Worm (Caenorhabditis elegans) whole organism, late embryonic: ENCODE data around the gene nas-28.

Source experiments
- C38D4.7 ChIP-seq: fragments of 200-800 bp; sonication (Bioruptor generic); optimal IDR thresholded peaks from 2 replicates; lab custom pipeline; 2018; ENCODE audit warnings: mild to moderate bottlenecking, missing genetic modification characterization, moderate library complexity, missing compliant biosample characterization
- K09A11.1 ChIP-seq: sonication (generic microtip); optimal IDR thresholded peaks from 2 replicates; lab custom pipeline; 2017; ENCODE audit warnings: antibody characterized with exemption, mild to moderate bottlenecking, missing genetic modification characterization, missing compliant biosample characterization; ENCODE audit not compliant: insufficient read depth
- ceh-18 ChIP-seq: sonication (generic microtip); optimal IDR thresholded peaks from 2 replicates; lab custom pipeline; 2016; ENCODE audit warnings: missing genetic modification characterization, missing compliant biosample characterization
- ceh-19 ChIP-seq: fragments of 200-800 bp; sonication (Bioruptor generic); optimal IDR thresholded peaks from 2 replicates; lab custom pipeline; 2018; ENCODE audit warnings: mild to moderate bottlenecking, missing genetic modification characterization, missing compliant biosample characterization
- ceh-2 ChIP-seq: sonication (generic microtip); optimal IDR thresholded peaks from 2 replicates; lab custom pipeline; 2016; ENCODE audit warnings: missing genotype, missing genetic modification characterization, missing compliant biosample characterization
- ceh-24 ChIP-seq: sonication (generic microtip); optimal IDR thresholded peaks from 2 replicates; lab custom pipeline; 2016; ENCODE audit warnings: mild to moderate bottlenecking, missing genetic modification characterization, missing compliant biosample characterization
- ceh-30 ChIP-seq: fragments of 150-350 bp; optimal IDR thresholded peaks from 2 replicates; lab custom pipeline; 2014; ENCODE audit warnings: missing biosample characterization, missing genetic modification characterization
- ceh-31 ChIP-seq: sonication (generic microtip); optimal IDR thresholded peaks from 2 replicates; lab custom pipeline; 2016; ENCODE audit warnings: missing genetic modification characterization, missing compliant biosample characterization
- ceh-34 ChIP-seq: sonication (generic microtip); optimal IDR thresholded peaks from 2 replicates; lab custom pipeline; 2016; ENCODE audit warnings: mild to moderate bottlenecking, missing genetic modification characterization, missing compliant biosample characterization
- ceh-45 ChIP-seq: fragments of 200-800 bp; sonication (Bioruptor generic); IDR thresholded peaks from 2 replicates; pipeline ENCODE4 v1.3.6; 2022; ENCODE audit warnings: missing genetic modification reagents, missing genetic modification characterization, missing compliant biosample characterization
- ceh-48 ChIP-seq: sonication (generic microtip); optimal IDR thresholded peaks from 2 replicates; lab custom pipeline; 2016; ENCODE audit warnings: missing genetic modification characterization, inconsistent platforms, missing compliant biosample characterization
- che-1 ChIP-seq: sonication (generic microtip); optimal IDR thresholded peaks from 2 replicates; lab custom pipeline; 2016; ENCODE audit warnings: mild to moderate bottlenecking, missing genetic modification characterization, missing compliant biosample characterization
- elt-2 ChIP-seq: sonication (generic microtip); optimal IDR thresholded peaks from 2 replicates; lab custom pipeline; 2016; ENCODE audit warnings: missing genetic modification reagents, missing genetic modification characterization, missing compliant biosample characterization
- elt-4 ChIP-seq: sonication (generic microtip); optimal IDR thresholded peaks from 2 replicates; lab custom pipeline; 2016; ENCODE audit warnings: missing genetic modification characterization, missing compliant biosample characterization
- fkh-10 ChIP-seq: fragments of 150-350 bp; optimal IDR thresholded peaks from 2 replicates; lab custom pipeline; 2014; ENCODE audit warnings: missing biosample characterization, missing genetic modification reagents, missing genetic modification characterization
- fkh-6 ChIP-seq: sonication (generic microtip); optimal IDR thresholded peaks from 2 replicates; lab custom pipeline; 2016; ENCODE audit warnings: missing genetic modification characterization, missing compliant biosample characterization
- hlh-6 ChIP-seq: sonication (generic microtip); optimal IDR thresholded peaks from 2 replicates; lab custom pipeline; 2016; ENCODE audit warnings: missing genotype, missing genetic modification characterization, missing compliant biosample characterization
- hlh-8 ChIP-seq: sonication (generic microtip); optimal IDR thresholded peaks from 2 replicates; lab custom pipeline; 2016; ENCODE audit warnings: missing genotype, missing genetic modification characterization, missing compliant biosample characterization
- lim-6 ChIP-seq: sonication (generic microtip); optimal IDR thresholded peaks from 2 replicates; lab custom pipeline; 2016; ENCODE audit warnings: missing genetic modification characterization, missing compliant biosample characterization
- lin-11 ChIP-seq: fragments of 200-800 bp; sonication (Bioruptor generic); optimal IDR thresholded peaks from 2 replicates; lab custom pipeline; 2018; ENCODE audit warnings: mild to moderate bottlenecking, missing genetic modification characterization, missing compliant biosample characterization
- madf-2 ChIP-seq: sonication (generic microtip); optimal IDR thresholded peaks from 2 replicates; lab custom pipeline; 2017; ENCODE audit warnings: missing genetic modification characterization, missing compliant biosample characterization
- mec-3 ChIP-seq: sonication (generic microtip); optimal IDR thresholded peaks from 2 replicates; lab custom pipeline; 2016; ENCODE audit warnings: borderline replicate concordance, missing genetic modification characterization, missing compliant biosample characterization
- nfya-1 ChIP-seq: sonication (generic microtip); optimal IDR thresholded peaks from 2 replicates; lab custom pipeline; 2017; ENCODE audit warnings: missing genetic modification characterization, mild to moderate bottlenecking, missing compliant biosample characterization, antibody characterized with exemption, moderate library complexity
- odd-2 ChIP-seq: sonication (generic microtip); optimal IDR thresholded peaks from 2 replicates; lab custom pipeline; 2017; ENCODE audit warnings: antibody characterized with exemption, mild to moderate bottlenecking, missing genetic modification characterization, missing compliant biosample characterization
- pha-2 ChIP-seq: sonication (generic microtip); optimal IDR thresholded peaks from 2 replicates; lab custom pipeline; 2017; ENCODE audit warnings: mild to moderate bottlenecking, missing genetic modification characterization, missing compliant biosample characterization
- pros-1 ChIP-seq: fragments of 150-350 bp; optimal IDR thresholded peaks from 2 replicates; lab custom pipeline; 2014; ENCODE audit warnings: missing biosample characterization, missing genetic modification reagents, missing genetic modification characterization
- rnt-1 ChIP-seq: sonication (generic microtip); optimal IDR thresholded peaks from 2 replicates; lab custom pipeline; 2016; ENCODE audit warnings: missing genetic modification characterization, missing compliant biosample characterization
- sox-2 ChIP-seq: fragments of 200-800 bp; sonication (Bioruptor generic); IDR thresholded peaks from 2 replicates; pipeline ENCODE4 v1.3.6; 2022; ENCODE audit warnings: missing genetic modification reagents, missing genetic modification characterization, missing compliant biosample characterization
- unc-3 ChIP-seq, 2 experiments: fragments of 200-800 bp in 1 of 2; sonication (Bioruptor generic) in 1 of 2; sonication (generic microtip) in 1 of 2; conservative IDR thresholded peaks in 1 of 2; optimal IDR thresholded peaks in 1 of 2; 2 replicates each; pipeline versions ENCODE4 v1.3.6 to Lab custom; 2016 to 2022; ENCODE audit warnings: missing compliant biosample characterization in 2 of 2, missing genetic modification characterization in 2 of 2, missing genetic modification reagents in 1 of 2
- unc-42 ChIP-seq: sonication (generic microtip); optimal IDR thresholded peaks from 2 replicates; lab custom pipeline; 2016; ENCODE audit warnings: missing genotype, missing genetic modification characterization, missing compliant biosample characterization
- unc-55 ChIP-seq: sonication (generic microtip); optimal IDR thresholded peaks from 2 replicates; lab custom pipeline; 2017; ENCODE audit warnings: missing biosample characterization, missing genetic modification reagents, missing genetic modification characterization

The nas-28 gene

DNA sequence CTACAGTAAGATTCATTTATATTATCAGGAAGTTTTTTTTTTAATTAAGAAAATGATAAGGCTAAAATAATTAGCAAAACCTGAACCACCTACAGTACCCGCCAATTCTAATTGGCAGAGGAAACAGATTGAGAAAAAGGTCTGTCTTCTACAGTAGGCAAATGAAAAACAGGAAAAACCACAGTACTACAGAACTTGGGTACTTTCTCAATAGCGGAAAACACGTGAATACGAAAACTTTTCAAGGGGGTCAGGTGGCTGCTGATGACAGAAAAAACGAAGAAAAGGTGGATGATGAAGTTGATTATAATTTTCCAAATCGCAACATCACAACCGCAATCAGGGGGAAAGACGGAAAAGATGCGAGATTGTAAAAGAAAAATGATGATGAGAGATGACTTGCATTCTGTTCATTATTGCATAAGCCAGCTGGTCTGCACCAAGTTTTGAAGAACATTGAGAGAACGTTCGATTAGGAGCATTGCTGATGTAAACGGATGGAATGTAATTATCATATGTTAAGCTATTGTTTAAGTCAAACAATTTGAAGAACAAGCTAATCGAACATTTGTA is 38.5 kb downstream of the nas-28 start:
- no peak for TF ChIP-seq elt-2 (tag; lab: Kevin White, UChicago)
- no peak for TF ChIP-seq fkh-6 (tag; lab: Kevin White, UChicago)
- no peak for TF ChIP-seq ceh-18 (tag; lab: Kevin White, UChicago)
- no peak for TF ChIP-seq hlh-8 (tag; lab: Kevin White, UChicago)
- no peak for TF ChIP-seq ceh-2 (tag; lab: Kevin White, UChicago)
- no peak for TF ChIP-seq sox-2 (GFP tag; lab: Robert Waterston, UW)
- no peak for TF ChIP-seq lin-11 (tag; lab: Kevin White, UChicago)
- no peak for TF ChIP-seq rnt-1 (tag; lab: Kevin White, UChicago)
- TF ChIP-seq elt-4 (tag; lab: Kevin White, UChicago) = no peak

DNA sequence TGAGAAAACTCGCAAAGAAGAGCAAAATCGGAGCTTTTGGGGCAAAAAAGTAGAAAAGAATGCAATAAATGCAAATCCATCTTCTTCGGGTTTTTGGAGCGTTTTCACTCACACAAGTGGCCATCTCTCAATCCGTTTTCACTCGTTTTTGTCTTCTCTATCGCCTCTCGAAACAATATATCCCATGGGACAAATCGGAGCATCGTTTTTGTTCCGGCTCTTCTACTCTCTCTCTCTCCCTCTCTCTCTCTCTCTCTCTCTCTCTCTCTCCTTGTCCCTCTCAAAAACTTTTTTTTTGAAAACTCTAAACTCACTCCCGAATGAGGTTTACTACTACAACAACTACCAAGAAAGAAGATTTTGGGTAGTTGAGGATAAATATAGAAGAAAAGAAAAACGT is 41.5 kb downstream of the nas-28 start:
- TF ChIP-seq C38D4.7 (no peak), lim-6 (tag; lab: Kevin White, UChicago) (no peak), unc-42 (tag; lab: Kevin White, UChicago) (peak; percentile 7), ceh-48 (tag; lab: Kevin White, UChicago) (no peak), ceh-24 (tag; lab: Kevin White, UChicago) (no peak), unc-3 (GFP tag; conservative IDR thresholded peaks at IDR 0.05; lab: Robert Waterston, UW) (no peak; the same call in 1 of the 2 replicates), unc-3 (tag; optimal IDR thresholded peaks at IDR 0.05; lab: Kevin White, UChicago) (peak; percentile 27)

DNA sequence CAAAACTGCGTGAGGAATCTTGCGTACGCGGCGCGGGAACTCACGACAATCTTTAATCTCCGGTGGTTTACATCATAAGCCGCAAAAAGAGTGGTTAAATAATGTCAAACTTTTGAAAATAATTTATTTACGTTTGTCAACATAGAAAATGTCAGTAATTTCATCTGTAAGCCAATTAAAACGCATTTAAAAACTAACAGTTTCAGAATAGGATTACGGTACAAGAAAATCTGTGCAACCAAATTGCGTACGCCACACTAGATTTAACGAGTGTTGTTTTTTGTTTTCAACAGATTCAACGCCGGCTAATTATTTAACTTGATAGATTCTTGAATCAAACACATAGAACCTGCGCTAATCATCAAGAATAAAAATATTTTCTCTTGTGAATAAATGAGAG is 42.2 kb downstream of the nas-28 start:
- TF ChIP-seq K09A11.1 (tag; lab: Kevin White, UChicago) = no peak
- TF ChIP-seq pros-1 (tag; lab: Kevin White, UChicago) = no peak
- TF ChIP-seq unc-55 (GFP tag; lab: Kevin White, UChicago) = no peak
- TF ChIP-seq nfya-1 (tag; lab: Kevin White, UChicago) = no peak
- no peak for TF ChIP-seq ceh-30 (tag; lab: Kevin White, UChicago)
- no peak for TF ChIP-seq fkh-10
- no peak for TF ChIP-seq ceh-19 (GFP tag; lab: Kevin White, UChicago)
- TF ChIP-seq elt-4 (tag; lab: Kevin White, UChicago) = no peak
- TF ChIP-seq rnt-1 (tag; lab: Kevin White, UChicago) = no peak
- TF ChIP-seq elt-2 (tag; lab: Kevin White, UChicago) = no peak
- TF ChIP-seq pha-2 (tag; lab: Kevin White, UChicago) = no peak
- no peak for TF ChIP-seq unc-3 (GFP tag; conservative IDR thresholded peaks at IDR 0.05; lab: Robert Waterston, UW)
- no peak for TF ChIP-seq unc-3 (tag; optimal IDR thresholded peaks at IDR 0.05; lab: Kevin White, UChicago)
- TF ChIP-seq madf-2 (tag; lab: Kevin White, UChicago) = no peak
- no peak for TF ChIP-seq hlh-8 (tag; lab: Kevin White, UChicago)
- TF ChIP-seq che-1 = no peak

DNA sequence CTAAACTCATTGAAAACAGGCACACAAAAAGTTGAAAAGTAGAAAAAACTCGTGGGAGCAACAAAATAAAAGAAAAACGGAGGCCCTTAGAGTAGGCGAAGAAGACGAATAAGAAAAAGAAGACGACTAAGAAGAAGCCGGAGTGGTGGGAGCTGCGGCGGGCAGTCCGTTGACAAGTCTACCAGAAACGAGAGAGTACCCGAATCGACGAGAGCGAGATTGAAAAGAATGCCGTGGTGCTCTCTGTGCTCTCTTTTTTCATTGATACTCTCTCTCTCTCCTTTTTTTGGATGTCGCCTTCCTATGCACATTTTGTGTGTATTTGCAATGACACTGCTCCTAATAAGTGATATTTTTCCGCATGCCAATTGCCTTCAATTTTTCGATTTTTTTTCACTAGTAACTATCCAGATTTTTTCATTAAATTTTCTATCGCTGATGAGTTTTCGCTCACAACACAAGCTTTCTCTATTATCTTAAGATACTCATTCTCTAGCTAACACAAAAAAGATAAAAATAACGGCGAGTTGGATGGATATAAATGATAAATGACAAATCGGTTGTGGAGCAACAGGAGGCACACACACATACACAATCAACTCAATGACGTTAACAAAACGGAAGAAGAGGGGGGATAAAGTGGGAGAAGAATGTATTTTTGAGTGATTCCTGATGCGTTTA is 42.9 kb downstream of the nas-28 start:
- TF ChIP-seq unc-42 (tag; lab: Kevin White, UChicago) (peak; percentile 49), lin-11 (tag; lab: Kevin White, UChicago) (no peak), nfya-1 (tag; lab: Kevin White, UChicago) (peak; percentile 43), ceh-45 (GFP tag; lab: Robert Waterston, UW) (no peak), ceh-34 (tag; lab: Kevin White, UChicago) (no peak), hlh-6 (tag; lab: Kevin White, UChicago) (peak; percentile 11), mec-3 (tag; lab: Kevin White, UChicago) (no peak), ceh-31 (tag; lab: Kevin White, UChicago) (peak; percentile 24), odd-2 (tag; lab: Kevin White, UChicago) (no peak)
